Fruit fly (Drosophila melanogaster) whole organism, prepupa: ENCODE measurements around the gene Ir76a.

Experiments
- Blimp-1 ChIP-seq: fragments of 200-800 bp; sonication (Bioruptor generic); optimal IDR thresholded peaks from 3 replicates; lab custom pipeline; 2017; ENCODE audit warnings: missing biosample characterization, missing genetic modification characterization, mild to moderate bottlenecking, moderate library complexity, missing genetic modification reagents
- CG10631 ChIP-seq: fragments of 200-800 bp; sonication (Bioruptor generic); optimal IDR thresholded peaks from 2 replicates; lab custom pipeline; 2016; ENCODE audit warnings: missing biosample characterization, missing genetic modification characterization
- CG10669 ChIP-seq: fragments of 200-800 bp; sonication (Bioruptor generic); optimal IDR thresholded peaks from 3 replicates; lab custom pipeline; 2018; ENCODE audit warnings: missing biosample characterization, mild to moderate bottlenecking, missing genetic modification characterization, moderate library complexity
- CG11762 ChIP-seq: fragments of 200-800 bp; sonication (Bioruptor generic); optimal IDR thresholded peaks from 3 replicates; lab custom pipeline; 2016; ENCODE audit warnings: missing biosample characterization, missing genetic modification characterization; ENCODE audit not compliant: insufficient read depth
- CG11902 ChIP-seq: fragments of 200-800 bp; sonication (Bioruptor generic); optimal IDR thresholded peaks from 3 replicates; lab custom pipeline; 2016; ENCODE audit warnings: missing biosample characterization, missing genetic modification characterization
- CG15336 ChIP-seq: fragments of 200-800 bp; sonication (Bioruptor generic); IDR thresholded peaks from 2 replicates; pipeline ENCODE4 v1.3.6; 2022; ENCODE audit warnings: missing biosample characterization, missing genetic modification characterization
- CG3032 ChIP-seq: fragments of 200-800 bp; optimal IDR thresholded peaks from 2 replicates; lab custom pipeline; 2019; ENCODE audit warnings: missing biosample characterization, mild to moderate bottlenecking, missing genetic modification characterization, moderate library complexity
- CG31627 ChIP-seq: fragments of 200-800 bp; sonication (Bioruptor generic); optimal IDR thresholded peaks from 3 replicates; lab custom pipeline; 2016; ENCODE audit warnings: missing biosample characterization, missing genetic modification characterization
- CG32006 ChIP-seq: fragments of 200-800 bp; sonication (Bioruptor generic); optimal IDR thresholded peaks from 3 replicates; lab custom pipeline; 2017; ENCODE audit warnings: missing biosample characterization, mild to moderate bottlenecking, missing genetic modification characterization
- CG34406 ChIP-seq: fragments of 200-800 bp; sonication (Bioruptor generic); optimal IDR thresholded peaks from 3 replicates; lab custom pipeline; 2016; ENCODE audit warnings: missing biosample characterization, missing genetic modification characterization
- CG3919 ChIP-seq: fragments of 200-800 bp; sonication (Bioruptor generic); optimal IDR thresholded peaks from 3 replicates; lab custom pipeline; 2016; ENCODE audit warnings: missing biosample characterization, missing genetic modification characterization
- CG4318 ChIP-seq: fragments of 200-800 bp; sonication (Bioruptor generic); optimal IDR thresholded peaks from 3 replicates; lab custom pipeline; 2017; ENCODE audit warnings: missing biosample characterization, mild to moderate bottlenecking, missing genetic modification characterization
- CG6163 ChIP-seq: fragments of 200-800 bp; sonication (Bioruptor generic); IDR thresholded peaks from 3 replicates; pipeline ENCODE4 v1.3.6; 2022; ENCODE audit warnings: missing biosample characterization, missing genetic modification characterization
- CG6276 ChIP-seq: fragments of 200-800 bp; sonication (Bioruptor generic); optimal IDR thresholded peaks from 2 replicates; lab custom pipeline; 2017; ENCODE audit warnings: missing biosample characterization, mild to moderate bottlenecking, missing genetic modification characterization
- CG6792 ChIP-seq: fragments of 200-800 bp; sonication (Bioruptor generic); optimal IDR thresholded peaks from 3 replicates; lab custom pipeline; 2016; ENCODE audit warnings: missing biosample characterization, missing genetic modification characterization
- CG6808 ChIP-seq: fragments of 200-800 bp; sonication (Bioruptor generic); optimal IDR thresholded peaks from 3 replicates; lab custom pipeline; 2017; ENCODE audit warnings: missing biosample characterization, missing genetic modification characterization, mild to moderate bottlenecking, moderate library complexity, missing genetic modification reagents
- CG6854 ChIP-seq: fragments of 200-800 bp; sonication (Bioruptor generic); optimal IDR thresholded peaks from 2 replicates; lab custom pipeline; 2017; ENCODE audit warnings: missing biosample characterization, mild to moderate bottlenecking, missing genetic modification characterization
- CG7368 ChIP-seq: fragments of 200-800 bp; sonication (Bioruptor generic); optimal IDR thresholded peaks from 3 replicates; lab custom pipeline; 2016; ENCODE audit warnings: missing biosample characterization, missing genetic modification characterization
- CG8319 ChIP-seq: fragments of 200-800 bp; sonication (Bioruptor generic); optimal IDR thresholded peaks from 3 replicates; lab custom pipeline; 2016; ENCODE audit warnings: missing biosample characterization, missing genetic modification characterization
- CG8632 ChIP-seq: fragments of 200-800 bp; sonication (Bioruptor generic); optimal IDR thresholded peaks from 3 replicates; lab custom pipeline; 2016; ENCODE audit warnings: missing biosample characterization, missing genetic modification characterization
- CG9139 ChIP-seq: fragments of 200-800 bp; sonication (Bioruptor generic); optimal IDR thresholded peaks from 3 replicates; lab custom pipeline; 2017; ENCODE audit warnings: missing biosample characterization, mild to moderate bottlenecking, missing genetic modification characterization
- Eip75B ChIP-seq: fragments of 200-800 bp; sonication (Bioruptor generic); optimal IDR thresholded peaks from 3 replicates; lab custom pipeline; 2016; ENCODE audit warnings: missing biosample characterization, missing genetic modification characterization
- Eip78C ChIP-seq: fragments of 200-800 bp; sonication (Bioruptor generic); peaks from one replicate; lab custom pipeline; 2016; ENCODE audit warnings: missing biosample characterization, missing genetic modification characterization
- Ets96B ChIP-seq: fragments of 200-800 bp; optimal IDR thresholded peaks from 2 replicates; lab custom pipeline; 2019; ENCODE audit warnings: missing biosample characterization, mild to moderate bottlenecking, missing genetic modification characterization, moderate library complexity
- Gug ChIP-seq: fragments of 200-800 bp; sonication (Bioruptor generic); IDR thresholded peaks from 2 replicates; pipeline ENCODE4 v1.3.6; 2022; ENCODE audit warnings: missing biosample characterization, missing genetic modification characterization
- Hr38 ChIP-seq: sonication (Bioruptor generic); optimal IDR thresholded peaks from 2 replicates; lab custom pipeline; 2016; ENCODE audit warnings: missing biosample characterization, missing genetic modification characterization
- Hr39 ChIP-seq: fragments of 200-800 bp; sonication (Bioruptor generic); optimal IDR thresholded peaks from 2 replicates; lab custom pipeline; 2016; ENCODE audit warnings: missing biosample characterization, missing genetic modification characterization
- Lpt ChIP-seq: fragments of 200-800 bp; sonication (Bioruptor generic); optimal IDR thresholded peaks from 3 replicates; lab custom pipeline; 2016; ENCODE audit warnings: missing biosample characterization, missing genetic modification characterization
- OdsH ChIP-seq: fragments of 200-800 bp; sonication (Bioruptor generic); optimal IDR thresholded peaks from 3 replicates; lab custom pipeline; 2016; ENCODE audit warnings: missing biosample characterization, missing genetic modification characterization
- Smox ChIP-seq: fragments of 200-800 bp; sonication (Bioruptor generic); optimal IDR thresholded peaks from 3 replicates; lab custom pipeline; 2016; ENCODE audit warnings: missing biosample characterization, missing genetic modification characterization
- Sox102F ChIP-seq: fragments of 200-800 bp; sonication (Bioruptor generic); optimal IDR thresholded peaks from 2 replicates; lab custom pipeline; 2016; ENCODE audit warnings: missing biosample characterization, mild to moderate bottlenecking, missing genetic modification characterization
- Sox14 ChIP-seq: fragments of 200-800 bp; sonication (Bioruptor generic); optimal IDR thresholded peaks from 3 replicates; lab custom pipeline; 2016; ENCODE audit warnings: missing biosample characterization, missing genetic modification characterization
- Sox15 ChIP-seq: fragments of 200-800 bp; sonication (Bioruptor generic); optimal IDR thresholded peaks from 3 replicates; lab custom pipeline; 2016; ENCODE audit warnings: missing biosample characterization, missing genetic modification characterization
- acj6 ChIP-seq: fragments of 200-800 bp; sonication (Bioruptor generic); optimal IDR thresholded peaks from 3 replicates; lab custom pipeline; 2016; ENCODE audit warnings: missing biosample characterization, missing genetic modification characterization
- cyc ChIP-seq: fragments of 200-800 bp; sonication (Bioruptor generic); optimal IDR thresholded peaks from 3 replicates; lab custom pipeline; 2016; ENCODE audit warnings: missing biosample characterization, missing genetic modification characterization
- dac ChIP-seq: fragments of 200-800 bp; sonication (Bioruptor generic); optimal IDR thresholded peaks from 2 replicates; lab custom pipeline; 2017; ENCODE audit warnings: missing biosample characterization, mild to moderate bottlenecking, missing genetic modification characterization
- eg ChIP-seq: fragments of 200-800 bp; sonication (Bioruptor generic); IDR thresholded peaks from 3 replicates; pipeline ENCODE4 v1.3.6; 2022; ENCODE audit warnings: missing biosample characterization, missing genetic modification characterization
- esn ChIP-seq: fragments of 200-800 bp; sonication (Bioruptor generic); optimal IDR thresholded peaks from 2 replicates; lab custom pipeline; 2016; ENCODE audit warnings: missing biosample characterization, mild to moderate bottlenecking, missing genetic modification characterization, moderate library complexity
- fd59A ChIP-seq: fragments of 200-800 bp; sonication (Bioruptor generic); optimal IDR thresholded peaks from 2 replicates; lab custom pipeline; 2017; ENCODE audit warnings: missing biosample characterization, mild to moderate bottlenecking, missing genetic modification characterization, missing genetic modification reagents
- fd85E ChIP-seq: fragments of 200-800 bp; sonication (Bioruptor generic); optimal IDR thresholded peaks from 3 replicates; lab custom pipeline; 2016; ENCODE audit warnings: missing biosample characterization, missing genetic modification characterization
- fkh ChIP-seq: fragments of 200-800 bp; sonication (Bioruptor generic); optimal IDR thresholded peaks from 3 replicates; lab custom pipeline; 2017; ENCODE audit warnings: missing biosample characterization, mild to moderate bottlenecking, missing genetic modification characterization, moderate library complexity
- lz ChIP-seq: fragments of 200-800 bp; sonication (Bioruptor generic); optimal IDR thresholded peaks from 3 replicates; lab custom pipeline; 2016; ENCODE audit warnings: missing biosample characterization, missing genetic modification characterization
- net ChIP-seq: fragments of 200-800 bp; sonication (Bioruptor generic); optimal IDR thresholded peaks from 3 replicates; lab custom pipeline; 2016; ENCODE audit warnings: missing biosample characterization, missing genetic modification characterization
- spab ChIP-seq: fragments of 200-800 bp; sonication (Bioruptor generic); optimal IDR thresholded peaks from 2 replicates; lab custom pipeline; 2017; ENCODE audit warnings: missing biosample characterization, mild to moderate bottlenecking, missing genetic modification characterization, missing genetic modification reagents
- ss ChIP-seq, 2 experiments: fragments of 200-800 bp; sonication (Bioruptor generic); optimal IDR thresholded peaks; 2 replicates in 1 of 2; 3 replicates in 1 of 2; lab custom pipeline; 2017 to 2018; ENCODE audit warnings: mild to moderate bottlenecking in 2 of 2, missing biosample characterization in 2 of 2, missing genetic modification characterization in 2 of 2, moderate library complexity in 1 of 2
- svp ChIP-seq: fragments of 200-800 bp; sonication (Bioruptor generic); peaks from one replicate; lab custom pipeline; 2016; ENCODE audit warnings: missing biosample characterization, missing genetic modification characterization
- vri ChIP-seq: fragments of 200-800 bp; sonication (Bioruptor generic); optimal IDR thresholded peaks from 3 replicates; lab custom pipeline; 2016; ENCODE audit warnings: missing biosample characterization, mild to moderate bottlenecking, missing genetic modification characterization

The Ir76a gene

DNA sequence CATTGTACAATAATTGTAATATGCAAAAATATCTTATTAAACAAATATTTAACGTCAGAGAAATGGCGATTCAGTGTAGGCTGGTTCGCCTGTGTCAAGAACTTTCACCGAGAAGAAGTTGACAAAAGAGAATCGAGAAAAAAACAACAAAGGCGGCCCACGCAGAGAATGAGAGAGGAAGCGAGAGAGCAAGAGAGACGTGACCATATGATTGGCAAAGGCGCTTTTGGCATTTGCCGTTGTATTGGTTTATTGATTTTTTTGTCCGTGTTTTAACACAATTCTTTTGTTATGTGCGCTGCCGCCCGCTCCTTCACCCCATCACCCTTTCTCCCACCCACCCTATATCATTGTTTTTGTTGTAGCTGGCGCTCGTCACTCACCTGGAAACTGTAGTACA, 34.1 kb downstream of the Ir76a start (continued):
- no peak for TF ChIP-seq fkh (GFP tag; lab: Kevin White, UChicago)
- peak; percentile 38 for TF ChIP-seq CG6792 (GFP tag; lab: Kevin White, UChicago)
- no peak for TF ChIP-seq vri (GFP tag; lab: Kevin White, UChicago)
- TF ChIP-seq CG31627 (GFP tag; lab: Kevin White, UChicago) = no peak
- no peak for TF ChIP-seq cyc (GFP tag; lab: Kevin White, UChicago)
- no peak for TF ChIP-seq CG8632 (GFP tag; lab: Kevin White, UChicago)
- no peak for TF ChIP-seq svp
- TF ChIP-seq lz (GFP tag; lab: Kevin White, UChicago) = peak; percentile 9
- TF ChIP-seq ss (GFP tag; optimal IDR thresholded peaks at IDR 0.05; lab: Kevin White, UChicago) = peak in 1 of 2 experiments; percentile 71
- TF ChIP-seq CG3919 (GFP tag; lab: Kevin White, UChicago) = no peak
- TF ChIP-seq Sox15 = no peak
- no peak for TF ChIP-seq CG32006 (GFP tag; lab: Kevin White, UChicago)
- no peak for TF ChIP-seq CG9139 (GFP tag; lab: Kevin White, UChicago)
- TF ChIP-seq spab (GFP tag; lab: Kevin White, UChicago) = no peak
- no peak for TF ChIP-seq CG6276 (GFP tag; lab: Kevin White, UChicago)
- no peak for TF ChIP-seq net
- TF ChIP-seq, all 60 proteins: peak for 13

DNA sequence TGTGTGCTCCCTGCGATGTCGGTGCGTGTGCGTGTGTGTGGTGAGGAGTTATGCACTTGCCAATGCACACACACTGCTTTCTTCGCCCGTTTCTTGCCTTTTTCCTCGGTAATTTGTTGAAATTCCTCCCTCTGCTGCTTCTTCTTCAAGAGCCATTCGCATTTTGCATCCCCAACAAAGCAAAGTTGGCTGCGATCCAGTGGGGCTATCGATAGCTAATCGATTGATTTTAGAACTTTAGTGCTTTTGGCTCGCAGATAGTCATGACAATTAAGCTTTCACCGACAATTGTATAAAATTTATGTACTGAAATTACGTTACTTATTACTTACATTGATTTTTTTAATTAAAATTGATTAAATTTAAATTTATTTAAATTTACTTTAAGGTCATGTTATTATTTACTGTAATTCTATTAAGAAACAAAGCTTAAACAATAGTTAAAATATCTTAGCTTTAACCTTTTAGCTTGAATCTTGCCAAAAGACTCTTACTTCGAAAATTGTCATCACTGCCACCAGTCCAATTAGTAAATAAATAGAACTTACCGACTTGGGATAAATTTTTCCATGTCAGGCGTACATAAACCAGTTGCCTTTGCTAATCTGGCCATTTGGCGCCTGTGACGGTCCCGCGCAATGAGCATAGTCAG, 35.2 kb downstream of the Ir76a start, which contains the start of the genes trc and CG32221:
TSS of gene trc (minus strand) at position 162 of the 652 bp plus-strand sequence.
TSS of gene CG32221 (plus strand) at position 528 of the 652 bp plus-strand sequence.
- TF ChIP-seq OdsH (no peak), fkh (GFP tag; lab: Kevin White, UChicago) (no peak), svp (no peak), CG7368 (GFP tag; lab: Kevin White, UChicago) (no peak), eg (GFP tag; lab: Robert Waterston, UW) (no peak), Sox14 (peak; percentile 36), dac (no peak), CG8319 (GFP tag; lab: Kevin White, UChicago) (no peak), CG6163 (GFP tag; lab: Robert Waterston, UW) (peak; percentile 43; the same call in 2 of the 3 replicates), CG3919 (GFP tag; lab: Kevin White, UChicago) (no peak), CG11902 (no peak), Lpt (GFP tag; lab: Kevin White, UChicago) (no peak), CG10669 (GFP tag; lab: Kevin White, UChicago) (no peak), Hr39 (GFP tag; lab: Kevin White, UChicago) (no peak), CG8632 (GFP tag; lab: Kevin White, UChicago) (no peak), cyc (GFP tag; lab: Kevin White, UChicago) (no peak), Ets96B (no peak), esn (peak; percentile 35), CG11762 (GFP tag; lab: Kevin White, UChicago) (no peak), lz (GFP tag; lab: Kevin White, UChicago) (no peak), fd59A (no peak), CG6808 (GFP tag; lab: Kevin White, UChicago) (no peak), CG4318 (GFP tag; lab: Kevin White, UChicago) (no peak), CG3032 (tag; lab: Kevin White, UChicago) (peak; percentile 29), fd85E (GFP tag; lab: Kevin White, UChicago) (no peak), Sox15 (no peak), CG9139 (GFP tag; lab: Kevin White, UChicago) (no peak), ss (GFP tag; optimal IDR thresholded peaks at IDR 0.05; lab: Kevin White, UChicago) (no peak), Blimp-1 (no peak), acj6 (GFP tag; lab: Kevin White, UChicago) (no peak), Hr38 (GFP tag; lab: Kevin White, UChicago) (no peak), CG31627 (GFP tag; lab: Kevin White, UChicago) (peak; percentile 34), Eip75B (GFP tag; lab: Kevin White, UChicago) (no peak), CG6792 (GFP tag; lab: Kevin White, UChicago) (no peak), Gug (GFP tag; lab: Robert Waterston, UW) (no peak), CG15336 (GFP tag; lab: Robert Waterston, UW) (no peak), CG32006 (GFP tag; lab: Kevin White, UChicago) (no peak), spab (GFP tag; lab: Kevin White, UChicago) (no peak), CG10631 (GFP tag; lab: Kevin White, UChicago) (no peak), Smox (GFP tag; lab: Kevin White, UChicago) (no peak), Sox102F (GFP tag; lab: Kevin White, UChicago) (no peak), CG34406 (GFP tag; lab: Kevin White, UChicago) (no peak), Eip78C (GFP tag; lab: Kevin White, UChicago) (no peak), CG6854 (no peak)
